Fruit fly (Drosophila melanogaster): ENCODE results near the gene Anp.

Anp gene

dm6 chr3R:30203104-30203986, 6.4 kb upstream of the Anp start (continued):
- peak; percentile 97 for TF ChIP-seq tin (GFP tag; optimal IDR thresholded peaks at IDR 0.05)
- TF ChIP-seq sd (tag; optimal IDR thresholded peaks at IDR 0.05): peak; percentile 96
- no peak for TF ChIP-seq hth (optimal IDR thresholded peaks at IDR 0.05)
- TF ChIP-seq wdn (GFP tag; IDR thresholded peaks at IDR 0.05): peak; percentile 84
- TF ChIP-seq sisA (GFP tag; IDR thresholded peaks at IDR 0.05): peak; percentile 98
- TF ChIP-seq vvl (GFP tag; IDR thresholded peaks at IDR 0.05): peak; percentile 95
- TF ChIP-seq tna (GFP tag; IDR thresholded peaks at IDR 0.05; ENCODE audit: partially characterized antibody): no peak
- peak; percentile 97 for TF ChIP-seq CG30403 (GFP tag; optimal IDR thresholded peaks at IDR 0.05)
- peak; percentile 92 for TF ChIP-seq CG10543 (GFP tag; optimal IDR thresholded peaks at IDR 0.05)
- 0 out of 2 replicates have a peak, but pooled peaks have one; percentile 26 for TF ChIP-seq bbx (GFP tag; IDR thresholded peaks at IDR 0.05; ENCODE audit: partially characterized antibody)
- TF ChIP-seq CG9876 (GFP tag; optimal IDR thresholded peaks at IDR 0.05): peak; percentile 97
- TF ChIP-seq CG10431 (GFP tag; optimal IDR thresholded peaks at IDR 0.05): peak; percentile 42
- no peak for TF ChIP-seq pan (optimal IDR thresholded peaks at IDR 0.05)
- peak in 1 of 2 experiments; percentile 91 for TF ChIP-seq pan (GFP tag; optimal IDR thresholded peaks at IDR 0.05 in 1 of 2, IDR thresholded peaks at IDR 0.05 in 1 of 2)
- TF ChIP-seq Dek (tag; optimal IDR thresholded peaks at IDR 0.05): peak; percentile 91
- TF ChIP-seq CG13775 (GFP tag; optimal IDR thresholded peaks at IDR 0.05): peak; percentile 85
- TF ChIP-seq MTF-1 (GFP tag; optimal IDR thresholded peaks at IDR 0.05; ENCODE audit: borderline replicate concordance): peak; percentile 81
- TF ChIP-seq gro (GFP tag; optimal IDR thresholded peaks at IDR 0.05): peak; percentile 98
- peak in 1 of 2 experiments; percentile 8 for TF ChIP-seq insv (GFP tag; optimal IDR thresholded peaks at IDR 0.05)
- TF ChIP-seq slou (GFP tag; optimal IDR thresholded peaks at IDR 0.05): peak; percentile 91
- peak; percentile 98; the same call in 2 of the 3 replicates for TF ChIP-seq CG2199 (GFP tag; IDR thresholded peaks at IDR 0.05)
- peak; percentile 99 for TF ChIP-seq D19A (tag; optimal IDR thresholded peaks at IDR 0.05)
- TF ChIP-seq Rfx (GFP tag; IDR thresholded peaks at IDR 0.05): peak; percentile 95
- TF ChIP-seq CG7987 (GFP tag; optimal IDR thresholded peaks at IDR 0.05): peak; percentile 88
- no peak for TF ChIP-seq vnd (GFP tag; IDR thresholded peaks at IDR 0.05; ENCODE audit: partially characterized antibody)
- TF ChIP-seq dmrt99B (tag; optimal IDR thresholded peaks at IDR 0.05): peak; percentile 97
- peak; percentile 84 for TF ChIP-seq NC2β (GFP tag; optimal IDR thresholded peaks at IDR 0.05)
- peak; percentile 78; the same call in 1 of the 2 replicates for TF ChIP-seq rib (GFP tag; IDR thresholded peaks at IDR 0.05)
- peak; percentile 92 for TF ChIP-seq Hr3 (GFP tag; optimal IDR thresholded peaks at IDR 0.05)
- TF ChIP-seq croc (GFP tag; conservative IDR thresholded peaks at IDR 0.05): peak; percentile 91
- peak; percentile 25 for TF ChIP-seq gfzf (GFP tag; optimal IDR thresholded peaks at IDR 0.05)
- peak; percentile 68 for TF ChIP-seq twi (tag; optimal IDR thresholded peaks at IDR 0.05)
- peak; percentile 96 for TF ChIP-seq slp2 (GFP tag; optimal IDR thresholded peaks at IDR 0.05)
- no peak for TF ChIP-seq zf30C (GFP tag; optimal IDR thresholded peaks at IDR 0.05)
- TF ChIP-seq CG3065 (GFP tag; optimal IDR thresholded peaks at IDR 0.05): peak; percentile 87
- TF ChIP-seq CG6813 (GFP tag; optimal IDR thresholded peaks at IDR 0.05): peak; percentile 93
- peak; percentile 92 for TF ChIP-seq vfl (GFP tag; optimal IDR thresholded peaks at IDR 0.05)
- peak; percentile 88 for TF ChIP-seq danr (GFP tag; IDR thresholded peaks at IDR 0.05)
- TF ChIP-seq Hr39 (optimal IDR thresholded peaks at IDR 0.05): no peak
- peak; percentile 97 for TF ChIP-seq CG10147 (GFP tag; optimal IDR thresholded peaks at IDR 0.05)
- TF ChIP-seq sima (GFP tag; optimal IDR thresholded peaks at IDR 0.05): peak; percentile 93
- TF ChIP-seq Hand (GFP tag; optimal IDR thresholded peaks at IDR 0.05): peak; percentile 85
- TF ChIP-seq toy (GFP tag; IDR thresholded peaks at IDR 0.05): peak; percentile 77
- peak; percentile 85 for TF ChIP-seq kah (GFP tag; optimal IDR thresholded peaks at IDR 0.05)
- TF ChIP-seq CG9609 (GFP tag; optimal IDR thresholded peaks at IDR 0.05): peak; percentile 95
- TF ChIP-seq ap (GFP tag; IDR thresholded peaks at IDR 0.05): peak; percentile 96
- peak; percentile 89 for TF ChIP-seq mirr (GFP tag; optimal IDR thresholded peaks at IDR 0.05)
- TF ChIP-seq ara (GFP tag; IDR thresholded peaks at IDR 0.05): peak; percentile 89
- peak; percentile 97 for TF ChIP-seq scrt (GFP tag; optimal IDR thresholded peaks at IDR 0.05)
